Worm (Caenorhabditis elegans) whole organism, young adult: ENCODE data around the gene cnep-1.
A peak's percentile ranks its signal among the peaks of the same experiment; 100 is the strongest.

ENCODE experiments used
- B0019.2 ChIP-seq: fragments of 200-800 bp; sonication (Bioruptor generic); conservative IDR thresholded peaks from 2 replicates; pipeline ENCODE4 v1.3.6; 2022; ENCODE audit warnings: missing genetic modification reagents, missing genetic modification characterization, missing compliant biosample characterization
- B0336.3 ChIP-seq: fragments of 200-800 bp; sonication (Bioruptor generic); IDR thresholded peaks from 2 replicates; pipeline ENCODE4 v1.3.6; 2022; ENCODE audit warnings: missing genetic modification characterization, missing compliant biosample characterization
- C06A6.2 ChIP-seq: fragments of 200-800 bp; sonication (Bioruptor generic); conservative IDR thresholded peaks from 2 replicates; pipeline ENCODE4 v1.3.6; 2022; ENCODE audit warnings: missing genetic modification characterization, missing compliant biosample characterization
- C17E4.6 ChIP-seq: fragments of 200-800 bp; sonication (Bioruptor generic); IDR thresholded peaks from 2 replicates; pipeline ENCODE4 v1.3.6; 2022; ENCODE audit warnings: missing genetic modification reagents, missing genetic modification characterization, missing compliant biosample characterization
- F23B12.7 ChIP-seq: sonication (generic microtip); optimal IDR thresholded peaks from 2 replicates; lab custom pipeline; 2017; ENCODE audit warnings: missing genetic modification characterization, mild to moderate bottlenecking, missing compliant biosample characterization, antibody characterized with exemption, moderate library complexity; ENCODE audit not compliant: insufficient read depth
- F37B4.10 ChIP-seq: fragments of 200-800 bp; sonication (Bioruptor generic); IDR thresholded peaks from 2 replicates; pipeline ENCODE4 v1.3.6; 2022; ENCODE audit warnings: missing genetic modification characterization, missing compliant biosample characterization
- F39B2.1 ChIP-seq: fragments of 200-800 bp; sonication (Bioruptor generic); IDR thresholded peaks from 2 replicates; pipeline ENCODE4 v1.3.6; 2022; ENCODE audit warnings: missing genetic modification reagents, missing genetic modification characterization, missing compliant biosample characterization
- F49E8.2 ChIP-seq: sonication (generic microtip); optimal IDR thresholded peaks from 3 replicates; lab custom pipeline; 2017; ENCODE audit warnings: missing genetic modification characterization, mild to moderate bottlenecking, missing compliant biosample characterization, antibody characterized with exemption, moderate library complexity; ENCODE audit not compliant: insufficient read depth
- F55B11.4 ChIP-seq: sonication (generic microtip); optimal IDR thresholded peaks from 2 replicates; lab custom pipeline; 2016; ENCODE audit warnings: missing compliant biosample characterization, missing genetic modification characterization, borderline replicate concordance; ENCODE audit not compliant: insufficient read depth
- K12H6.12 ChIP-seq: fragments of 200-800 bp; sonication (Bioruptor generic); optimal IDR thresholded peaks from 2 replicates; lab custom pipeline; 2018; ENCODE audit warnings: mild to moderate bottlenecking, missing genetic modification characterization, missing compliant biosample characterization
- Y53F4B.3 ChIP-seq: fragments of 200-800 bp; sonication (Bioruptor generic); IDR thresholded peaks from 2 replicates; pipeline ENCODE4 v1.3.6; 2022; ENCODE audit warnings: missing genetic modification reagents, missing genetic modification characterization, missing compliant biosample characterization
- Y79H2A.3 ChIP-seq: fragments of 200-800 bp; sonication (Bioruptor generic); conservative IDR thresholded peaks from 2 replicates; pipeline ENCODE4 v1.3.6; 2022; ENCODE audit warnings: missing genetic modification reagents, missing genetic modification characterization, missing compliant biosample characterization
- ZK185.1 ChIP-seq: sonication (generic microtip); optimal IDR thresholded peaks from 2 replicates; lab custom pipeline; 2016; ENCODE audit warnings: mild to moderate bottlenecking, missing genetic modification characterization, missing compliant biosample characterization; ENCODE audit not compliant: poor library complexity, severe bottlenecking
- ama-1 ChIP-seq, 3 experiments: fragments of 150-350 bp in 1 of 3; sonication (generic microtip) in 2 of 3; optimal IDR thresholded peaks; 2 replicates each; lab custom pipeline; 2014 to 2018; ENCODE audit warnings: missing biosample characterization in 2 of 3, missing genetic modification characterization in 2 of 3, missing genetic modification reagents in 2 of 3
- attf-3 ChIP-seq: fragments of 200-800 bp; sonication (Bioruptor generic); conservative IDR thresholded peaks from 2 replicates; pipeline ENCODE4 v1.3.6; 2022; ENCODE audit warnings: missing genetic modification reagents, missing genetic modification characterization, missing compliant biosample characterization
- attf-5 ChIP-seq: fragments of 200-800 bp; sonication (Bioruptor generic); optimal IDR thresholded peaks from 2 replicates; lab custom pipeline; 2018; ENCODE audit warnings: mild to moderate bottlenecking, missing genetic modification characterization, missing compliant biosample characterization
- bed-1 ChIP-seq: fragments of 200-800 bp; sonication (Bioruptor generic); IDR thresholded peaks from 2 replicates; pipeline ENCODE4 v1.3.6; 2022; ENCODE audit warnings: missing genetic modification reagents, missing genetic modification characterization, missing compliant biosample characterization
- ccch-3 ChIP-seq: fragments of 200-800 bp; sonication (Bioruptor generic); optimal IDR thresholded peaks from 2 replicates; lab custom pipeline; 2018; ENCODE audit warnings: mild to moderate bottlenecking, missing genetic modification characterization, missing compliant biosample characterization
- cebp-2 ChIP-seq: fragments of 200-800 bp; sonication (Bioruptor generic); IDR thresholded peaks from 2 replicates; pipeline ENCODE4 v1.3.6; 2022; ENCODE audit warnings: missing genetic modification characterization, missing compliant biosample characterization
- ceh-27 ChIP-seq: fragments of 200-800 bp; sonication (Bioruptor generic); optimal IDR thresholded peaks from 2 replicates; lab custom pipeline; 2018; ENCODE audit warnings: mild to moderate bottlenecking, missing genetic modification characterization, moderate library complexity, missing compliant biosample characterization
- die-1 ChIP-seq: sonication (generic microtip); optimal IDR thresholded peaks from 2 replicates; lab custom pipeline; 2016; ENCODE audit warnings: missing genotype, mild to moderate bottlenecking, missing genetic modification characterization, missing compliant biosample characterization
- dpff-1 ChIP-seq: sonication (generic microtip); optimal IDR thresholded peaks from 2 replicates; lab custom pipeline; 2017; ENCODE audit warnings: mild to moderate bottlenecking, missing genetic modification characterization, missing compliant biosample characterization
- dpl-1 ChIP-seq: fragments of 150-350 bp; optimal IDR thresholded peaks from 2 replicates; lab custom pipeline; 2014; ENCODE audit warnings: missing biosample characterization, missing genetic modification reagents, missing genetic modification characterization
- egrh-3 ChIP-seq: fragments of 200-800 bp; sonication (Bioruptor generic); IDR thresholded peaks from 2 replicates; pipeline ENCODE4 v1.3.6; 2022; ENCODE audit warnings: missing genetic modification reagents, missing genetic modification characterization, missing compliant biosample characterization
- ekl-4 ChIP-seq: fragments of 200-800 bp; sonication (Bioruptor generic); IDR thresholded peaks from 2 replicates; pipeline ENCODE4 v1.3.6; 2022; ENCODE audit warnings: missing genetic modification reagents, missing genetic modification characterization, missing compliant biosample characterization
- hmg-1.2 ChIP-seq: fragments of 200-800 bp; sonication (Bioruptor generic); IDR thresholded peaks from 2 replicates; pipeline ENCODE4 v1.3.6; 2022; ENCODE audit warnings: missing genetic modification reagents, missing genetic modification characterization, missing compliant biosample characterization
- let-526 ChIP-seq: fragments of 200-800 bp; sonication (Bioruptor generic); IDR thresholded peaks from 2 replicates; pipeline ENCODE4 v1.3.6; 2022; ENCODE audit warnings: missing genetic modification reagents, missing genetic modification characterization, missing compliant biosample characterization
- lin-26 ChIP-seq: fragments of 200-800 bp; sonication (Bioruptor generic); IDR thresholded peaks from 2 replicates; pipeline ENCODE4 v1.3.6; 2022; ENCODE audit warnings: missing genetic modification reagents, missing genetic modification characterization, missing compliant biosample characterization
- lin-40 ChIP-seq: sonication (generic microtip); optimal IDR thresholded peaks from 2 replicates; lab custom pipeline; 2016; ENCODE audit warnings: missing genetic modification characterization, mild to moderate bottlenecking, missing compliant biosample characterization, missing genotype, missing genetic modification reagents
- lir-1 ChIP-seq: fragments of 200-800 bp; sonication (Bioruptor generic); conservative IDR thresholded peaks from 2 replicates; pipeline ENCODE4 v1.3.6; 2022; ENCODE audit warnings: missing genetic modification reagents, missing genetic modification characterization, missing compliant biosample characterization
- madf-10 ChIP-seq: sonication (generic microtip); optimal IDR thresholded peaks from 2 replicates; lab custom pipeline; 2016; ENCODE audit warnings: mild to moderate bottlenecking, missing genetic modification characterization, missing compliant biosample characterization
- mcd-1 ChIP-seq: fragments of 200-800 bp; sonication (Bioruptor generic); IDR thresholded peaks from 2 replicates; pipeline ENCODE4 v1.3.6; 2022; ENCODE audit warnings: missing genetic modification reagents, missing genetic modification characterization, missing compliant biosample characterization
- mel-28 ChIP-seq: sonication (generic microtip); optimal IDR thresholded peaks from 2 replicates; lab custom pipeline; 2016; ENCODE audit warnings: borderline replicate concordance, mild to moderate bottlenecking, missing genetic modification characterization, missing compliant biosample characterization
- mes-4 ChIP-seq: sonication (generic microtip); optimal IDR thresholded peaks from 2 replicates; lab custom pipeline; 2016; ENCODE audit warnings: missing genotype, missing genetic modification characterization, missing compliant biosample characterization
- mxl-1 ChIP-seq: sonication (generic microtip); optimal IDR thresholded peaks from 2 replicates; lab custom pipeline; 2016; ENCODE audit warnings: missing genetic modification characterization, missing compliant biosample characterization
- nfya-1 ChIP-seq: sonication (generic microtip); optimal IDR thresholded peaks from 2 replicates; lab custom pipeline; 2017; ENCODE audit warnings: antibody characterized with exemption, missing compliant biosample characterization, missing genetic modification characterization, borderline replicate concordance; ENCODE audit not compliant: insufficient read depth
- nhr-179 ChIP-seq: sonication (generic microtip); optimal IDR thresholded peaks from 2 replicates; lab custom pipeline; 2016; ENCODE audit warnings: mild to moderate bottlenecking, missing genetic modification characterization, missing compliant biosample characterization
- nhr-80 ChIP-seq: sonication (generic microtip); optimal IDR thresholded peaks from 2 replicates; lab custom pipeline; 2016; ENCODE audit warnings: missing genetic modification characterization, missing compliant biosample characterization
- pbrm-1 ChIP-seq: fragments of 200-800 bp; sonication (Bioruptor generic); IDR thresholded peaks from 2 replicates; pipeline ENCODE4 v1.3.6; 2022; ENCODE audit warnings: missing genetic modification reagents, missing genetic modification characterization, missing compliant biosample characterization
- somi-1 ChIP-seq: fragments of 200-800 bp; sonication (Bioruptor generic); optimal IDR thresholded peaks from 2 replicates; lab custom pipeline; 2018; ENCODE audit warnings: mild to moderate bottlenecking, missing genetic modification characterization, missing compliant biosample characterization
- tlf-1 ChIP-seq: fragments of 200-800 bp; sonication (Bioruptor generic); optimal IDR thresholded peaks from 2 replicates; lab custom pipeline; 2018; ENCODE audit warnings: mild to moderate bottlenecking, missing genetic modification characterization, missing compliant biosample characterization
- unc-62 ChIP-seq: fragments of 150-350 bp; optimal IDR thresholded peaks from 2 replicates; lab custom pipeline; 2014; ENCODE audit warnings: missing biosample characterization, missing genetic modification reagents, missing genetic modification characterization
- xnd-1 ChIP-seq: sonication (generic microtip); optimal IDR thresholded peaks from 2 replicates; lab custom pipeline; 2016; ENCODE audit warnings: missing genotype, missing genetic modification reagents, missing genetic modification characterization, missing compliant biosample characterization
- zfh-2 ChIP-seq: fragments of 200-800 bp; sonication (Bioruptor generic); conservative IDR thresholded peaks from 2 replicates; pipeline ENCODE4 v1.3.6; 2022; ENCODE audit warnings: missing genetic modification reagents, missing genetic modification characterization, missing compliant biosample characterization
- zim-3 ChIP-seq: sonication (generic microtip); optimal IDR thresholded peaks from 2 replicates; lab custom pipeline; 2017; ENCODE audit warnings: mild to moderate bottlenecking, missing genetic modification characterization, moderate library complexity, missing compliant biosample characterization
- ztf-22 ChIP-seq: fragments of 200-800 bp; sonication (Bioruptor generic); optimal IDR thresholded peaks from 2 replicates; lab custom pipeline; 2018; ENCODE audit warnings: mild to moderate bottlenecking, missing genetic modification characterization, moderate library complexity, missing compliant biosample characterization
- ztf-28 ChIP-seq: fragments of 200-800 bp; sonication (Bioruptor generic); IDR thresholded peaks from 2 replicates; pipeline ENCODE4 v1.3.6; 2022; ENCODE audit warnings: missing genetic modification reagents, missing genetic modification characterization, missing compliant biosample characterization
- ztf-3 ChIP-seq: fragments of 200-800 bp; sonication (Bioruptor generic); optimal IDR thresholded peaks from 2 replicates; lab custom pipeline; 2018; ENCODE audit warnings: mild to moderate bottlenecking, missing genetic modification characterization, missing compliant biosample characterization
- ztf-6 ChIP-seq: fragments of 200-800 bp; sonication (Bioruptor generic); IDR thresholded peaks from 2 replicates; pipeline ENCODE4 v1.3.6; 2022; ENCODE audit warnings: missing genetic modification reagents, missing genetic modification characterization, missing compliant biosample characterization

cnep-1 gene

ce11 chrII:7326997-7327396 lies 16.8 kb downstream of the cnep-1 start:
- no peak for TF ChIP-seq let-526 (GFP tag; lab: Robert Waterston, UW)
- no peak for TF ChIP-seq dpl-1 (GFP tag; lab: Kevin White, UChicago)
- no peak for TF ChIP-seq unc-62
- TF ChIP-seq ccch-3 (GFP tag; lab: Kevin White, UChicago): no peak
- TF ChIP-seq egrh-3 (GFP tag; lab: Robert Waterston, UW): 0 out of 2 replicates have a peak, but pooled peaks have one; percentile 48
- no peak for TF ChIP-seq cebp-2
- no peak for TF ChIP-seq nhr-179
- TF ChIP-seq F39B2.1 (GFP tag; lab: Robert Waterston, UW): no peak
- TF ChIP-seq mcd-1 (GFP tag; lab: Robert Waterston, UW): no peak; the same call in 1 of the 2 replicates
- TF ChIP-seq zfh-2: peak; percentile 90
- no peak for TF ChIP-seq ztf-3
- no peak for TF ChIP-seq ZK185.1
- no peak for TF ChIP-seq B0019.2 (GFP tag; lab: Robert Waterston, UW)
- no peak for TF ChIP-seq somi-1 (GFP tag; lab: Kevin White, UChicago)
- TF ChIP-seq mel-28 (tag; lab: Kevin White, UChicago): no peak
- TF ChIP-seq ceh-27 (GFP tag; lab: Kevin White, UChicago): peak; percentile 1
- TF ChIP-seq Y79H2A.3 (GFP tag; lab: Robert Waterston, UW): no peak
- TF ChIP-seq F37B4.10: no peak
- TF ChIP-seq Y53F4B.3 (GFP tag; lab: Robert Waterston, UW): no peak
- TF ChIP-seq lin-40 (tag; lab: Kevin White, UChicago): peak; percentile 48
- peak; percentile 18 for TF ChIP-seq zim-3 (tag; lab: Kevin White, UChicago)
- no peak for TF ChIP-seq ekl-4 (GFP tag; lab: Robert Waterston, UW)
- TF ChIP-seq attf-5 (GFP tag; lab: Kevin White, UChicago): no peak
- no peak for TF ChIP-seq die-1 (tag; lab: Kevin White, UChicago)
- no peak for TF ChIP-seq C06A6.2 (GFP tag; lab: Robert Waterston, UW)
- no peak for TF ChIP-seq nhr-80 (tag; lab: Kevin White, UChicago)
- TF ChIP-seq ama-1 (optimal IDR thresholded peaks at IDR 0.05; lab: Kevin White, UChicago): no peak
- TF ChIP-seq ama-1 (GFP tag; optimal IDR thresholded peaks at IDR 0.05; lab: Kevin White, UChicago): no peak
- TF ChIP-seq F55B11.4 (tag; lab: Kevin White, UChicago): no peak
- TF ChIP-seq lin-26 (GFP tag; lab: Robert Waterston, UW): no peak
- TF ChIP-seq B0336.3: no peak
- TF ChIP-seq madf-10 (tag; lab: Kevin White, UChicago): no peak
- TF ChIP-seq dpff-1: no peak
- TF ChIP-seq F49E8.2 (tag; lab: Kevin White, UChicago): no peak
- TF ChIP-seq nfya-1 (tag; lab: Kevin White, UChicago): no peak
- no peak for TF ChIP-seq ztf-6 (GFP tag; lab: Robert Waterston, UW)
- no peak for TF ChIP-seq bed-1
- TF ChIP-seq mes-4 (tag; lab: Kevin White, UChicago): no peak
- TF ChIP-seq hmg-1.2 (GFP tag; lab: Robert Waterston, UW): 0 out of 2 replicates have a peak, but pooled peaks have one; percentile 12
- peak; percentile 59 for TF ChIP-seq K12H6.12 (tag; lab: Kevin White, UChicago)
- no peak for TF ChIP-seq lir-1 (GFP tag; lab: Robert Waterston, UW)
- TF ChIP-seq ztf-22 (GFP tag; lab: Kevin White, UChicago): no peak
- TF ChIP-seq F23B12.7 (tag; lab: Kevin White, UChicago): no peak
- no peak for TF ChIP-seq pbrm-1
- no peak for TF ChIP-seq C17E4.6
- TF ChIP-seq attf-3 (GFP tag; lab: Robert Waterston, UW): no peak
- no peak for TF ChIP-seq xnd-1
- no peak for TF ChIP-seq ztf-28
- no peak for TF ChIP-seq mxl-1 (tag; lab: Kevin White, UChicago)
- TF ChIP-seq tlf-1 (GFP tag; lab: Kevin White, UChicago): no peak
